Worm (Caenorhabditis elegans): ENCODE data around the gene str-229.

- TF ChIP-seq skn-1 (tag; optimal IDR thresholded peaks at IDR 0.05) (no peak), unc-130 (GFP tag; optimal IDR thresholded peaks at IDR 0.05) (no peak), lin-15B (tag; optimal IDR thresholded peaks at IDR 0.05) (no peak), ceh-82 (tag; optimal IDR thresholded peaks at IDR 0.05) (no peak), nhr-237 (tag; optimal IDR thresholded peaks at IDR 0.05) (no peak), hmg-1.1 (GFP tag; IDR thresholded peaks at IDR 0.05) (no peak), nhr-25 (tag; optimal IDR thresholded peaks at IDR 0.05; ENCODE audit: borderline replicate concordance, insufficient read depth) (no peak), nhr-10 (tag; optimal IDR thresholded peaks at IDR 0.05) (no peak), nhr-6 (tag; optimal IDR thresholded peaks at IDR 0.05) (no peak), arid-1 (GFP tag; conservative IDR thresholded peaks at IDR 0.05) (no peak), lsy-2 (tag; optimal IDR thresholded peaks at IDR 0.05) (no peak), ama-1 (optimal IDR thresholded peaks at IDR 0.05) (no peak), dpl-1 (GFP tag; optimal IDR thresholded peaks at IDR 0.05) (no peak), egl-27 (tag; optimal IDR thresholded peaks at IDR 0.05) (no peak)
Measured at ce11 chrV:3855916-3856315, 46.4 kb downstream of the str-229 start.
